Worm (Caenorhabditis elegans): ENCODE measurements around the gene K01A2.6.

ce11 chrII:340714-341113 lies 40.9 kb downstream of the K01A2.6 start:
- TF ChIP-seq flt-1 (GFP tag; IDR thresholded peaks at IDR 0.05), result no peak
- TF ChIP-seq ref-1 (GFP tag; conservative IDR thresholded peaks at IDR 0.05), result no peak
- TF ChIP-seq tab-1 (GFP tag; IDR thresholded peaks at IDR 0.05), result no peak

All from whole organism, midembryonic.